Worm (Caenorhabditis elegans): ENCODE data around the gene C02G6.3.

DNA sequence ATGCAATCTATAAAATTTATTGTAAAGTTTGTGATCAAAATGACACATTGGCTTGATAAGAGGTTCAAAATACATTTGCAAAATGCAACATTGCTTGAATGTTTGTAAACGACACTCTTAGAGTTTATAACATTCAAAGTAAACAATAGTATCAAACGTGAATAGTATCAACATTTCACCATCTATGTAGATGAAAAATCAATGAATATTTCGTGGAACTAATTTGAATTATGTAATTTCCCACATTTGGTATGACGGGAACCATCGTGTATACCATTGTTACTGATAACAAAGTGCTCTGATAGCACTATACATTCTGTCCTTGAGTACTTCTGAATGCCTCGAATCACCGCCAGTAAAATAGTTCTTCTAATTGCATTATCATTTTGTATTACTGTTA is 50.4 kb downstream of the C02G6.3 start, which contains the start of gene galt-1:
- TF ChIP-seq dao-5 (tag; optimal IDR thresholded peaks at IDR 0.05) (no peak), him-1 (tag; optimal IDR thresholded peaks at IDR 0.05) (no peak)
